Fruit fly (Drosophila melanogaster): ENCODE results near the gene Saf6.

DNA sequence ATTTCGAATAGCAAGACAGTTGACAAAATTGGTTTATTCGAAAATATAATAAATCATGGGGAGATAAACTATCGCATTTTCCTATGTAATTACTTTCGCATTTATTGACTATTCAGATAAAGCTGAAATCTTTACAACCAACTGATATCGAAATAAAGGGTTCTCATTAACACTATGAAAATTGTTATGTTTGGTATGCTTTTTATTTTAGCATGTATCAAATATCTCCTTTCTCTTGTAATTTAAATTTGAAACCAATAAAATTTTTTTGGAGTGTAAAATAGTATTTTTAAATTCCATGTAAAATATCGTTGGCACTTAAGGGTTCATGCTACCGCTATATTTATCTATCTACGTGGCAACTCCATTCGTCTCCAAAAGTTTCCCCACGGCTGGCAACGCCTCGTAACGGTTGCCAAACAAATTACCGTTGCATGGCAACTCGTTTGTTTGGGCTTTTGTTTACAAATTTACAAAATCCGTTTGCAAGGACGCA, 39.4 kb upstream of the Saf6 start, which contains the start of gene CG13949:
- TF ChIP-seq pan (optimal IDR thresholded peaks at IDR 0.05) (no peak), psq (optimal IDR thresholded peaks at IDR 0.05) (no peak)

Measured in whole organism.